Fruit fly (Drosophila melanogaster) whole organism, embryonic: Measurements from ENCODE around the gene CG17652.

ENCODE experiments used
- CG10274 ChIP-seq: fragments of 200-800 bp; sonication (Bioruptor generic); optimal IDR thresholded peaks from 3 replicates; lab custom pipeline; 2017; ENCODE audit warnings: missing biosample characterization, mild to moderate bottlenecking, missing genetic modification characterization
- CG10543 ChIP-seq: fragments of 200-800 bp; sonication (Bioruptor generic); optimal IDR thresholded peaks from 3 replicates; lab custom pipeline; 2017; ENCODE audit warnings: missing biosample characterization, mild to moderate bottlenecking, missing genetic modification characterization, moderate library complexity
- CG10959 ChIP-seq: fragments of 200-800 bp; sonication (Bioruptor generic); IDR thresholded peaks from 2 replicates; pipeline ENCODE4 v1.3.6; 2022; ENCODE audit warnings: missing biosample characterization, missing genetic modification characterization
- CG13894 ChIP-seq: fragments of 200-800 bp; sonication (Bioruptor generic); optimal IDR thresholded peaks from 3 replicates; lab custom pipeline; 2018; ENCODE audit warnings: missing biosample characterization, mild to moderate bottlenecking, missing genetic modification characterization, moderate library complexity
- CG14860 ChIP-seq: fragments of 200-800 bp; sonication (Bioruptor generic); IDR thresholded peaks from 3 replicates; pipeline ENCODE4 v1.3.6; 2022; ENCODE audit warnings: missing biosample characterization, missing genetic modification characterization; ENCODE audit not compliant: partially characterized antibody
- CG15011 ChIP-seq: fragments of 200-800 bp; sonication (Bioruptor generic); optimal IDR thresholded peaks from 3 replicates; lab custom pipeline; 2018; ENCODE audit warnings: missing biosample characterization, mild to moderate bottlenecking, missing genetic modification characterization
- CG1602 ChIP-seq: fragments of 200-800 bp; sonication (Bioruptor generic); optimal IDR thresholded peaks from 3 replicates; lab custom pipeline; 2016; ENCODE audit warnings: missing biosample characterization, missing genetic modification characterization
- CG16813 ChIP-seq: fragments of 200-800 bp; sonication (Bioruptor generic); IDR thresholded peaks from 3 replicates; pipeline ENCODE4 v1.3.6; 2022; ENCODE audit warnings: missing biosample characterization, missing genetic modification characterization; ENCODE audit not compliant: partially characterized antibody
- CG16863 ChIP-seq: fragments of 200-800 bp; sonication (Bioruptor generic); optimal IDR thresholded peaks from 3 replicates; lab custom pipeline; 2016; ENCODE audit warnings: missing biosample characterization, missing genetic modification characterization
- CG17328 ChIP-seq: fragments of 200-800 bp; sonication (Bioruptor generic); IDR thresholded peaks from 2 replicates; pipeline ENCODE4 v1.3.6; 2022; ENCODE audit warnings: missing biosample characterization, missing genetic modification characterization
- CG17385 ChIP-seq: fragments of 200-800 bp; sonication (Bioruptor generic); optimal IDR thresholded peaks from 3 replicates; lab custom pipeline; 2018; ENCODE audit warnings: missing biosample characterization, mild to moderate bottlenecking, missing genetic modification characterization
- CG17912 ChIP-seq: fragments of 200-800 bp; sonication (Bioruptor generic); optimal IDR thresholded peaks from 2 replicates; lab custom pipeline; 2018; ENCODE audit warnings: missing biosample characterization, mild to moderate bottlenecking, missing genetic modification characterization
- CG1792 ChIP-seq: fragments of 200-800 bp; sonication (Bioruptor generic); optimal IDR thresholded peaks from 2 replicates; lab custom pipeline; 2016; ENCODE audit warnings: missing biosample characterization, missing genetic modification characterization
- CG18011 ChIP-seq: fragments of 200-800 bp; sonication (Bioruptor generic); optimal IDR thresholded peaks from 2 replicates; lab custom pipeline; 2017; ENCODE audit warnings: missing biosample characterization, missing genetic modification characterization, mild to moderate bottlenecking, moderate library complexity, missing genotype
- CG1832 ChIP-seq: fragments of 200-800 bp; sonication (Bioruptor generic); optimal IDR thresholded peaks from 2 replicates; lab custom pipeline; 2017; ENCODE audit warnings: missing biosample characterization, mild to moderate bottlenecking, missing genetic modification characterization, inconsistent platforms
- CG18764 ChIP-seq: fragments of 200-800 bp; sonication (Bioruptor generic); optimal IDR thresholded peaks from 3 replicates; lab custom pipeline; 2016; ENCODE audit warnings: missing biosample characterization, missing genetic modification characterization
- CG2202 ChIP-seq: fragments of 200-800 bp; sonication (Bioruptor generic); optimal IDR thresholded peaks from 2 replicates; lab custom pipeline; 2018; ENCODE audit warnings: missing biosample characterization, mild to moderate bottlenecking, missing genetic modification characterization
- CG2889 ChIP-seq: fragments of 200-800 bp; sonication (Bioruptor generic); IDR thresholded peaks from 3 replicates; pipeline ENCODE4 v1.3.6; 2022; ENCODE audit warnings: missing biosample characterization, missing genetic modification characterization
- CG30431 ChIP-seq: fragments of 200-800 bp; sonication (Bioruptor generic); optimal IDR thresholded peaks from 2 replicates; lab custom pipeline; 2017; ENCODE audit warnings: missing biosample characterization, missing genetic modification characterization
- CG31388 ChIP-seq: fragments of 200-800 bp; sonication (Bioruptor generic); optimal IDR thresholded peaks from 2 replicates; lab custom pipeline; 2016; ENCODE audit warnings: missing biosample characterization, missing genetic modification characterization
- CG33213 ChIP-seq: fragments of 200-800 bp; sonication (Bioruptor generic); optimal IDR thresholded peaks from 3 replicates; lab custom pipeline; 2016; ENCODE audit warnings: missing biosample characterization, missing genetic modification characterization
- CG34376 ChIP-seq: fragments of 200-800 bp; sonication (Bioruptor generic); optimal IDR thresholded peaks from 2 replicates; lab custom pipeline; 2018; ENCODE audit warnings: missing biosample characterization, mild to moderate bottlenecking, missing genetic modification characterization
- CG4617 ChIP-seq: fragments of 200-800 bp; sonication (Bioruptor generic); optimal IDR thresholded peaks from 3 replicates; lab custom pipeline; 2016; ENCODE audit warnings: missing biosample characterization, missing genetic modification characterization, borderline replicate concordance
- CG4707 ChIP-seq: fragments of 200-800 bp; sonication (Bioruptor generic); optimal IDR thresholded peaks from 2 replicates; lab custom pipeline; 2018; ENCODE audit warnings: missing biosample characterization, mild to moderate bottlenecking, missing genetic modification characterization, moderate library complexity
- CG6254 ChIP-seq: fragments of 200-800 bp; sonication (Bioruptor generic); optimal IDR thresholded peaks from 3 replicates; lab custom pipeline; 2017; ENCODE audit warnings: mild to moderate bottlenecking, missing biosample characterization, missing genetic modification reagents, missing genetic modification characterization
- CG9817 ChIP-seq: fragments of 200-800 bp; sonication (Bioruptor generic); optimal IDR thresholded peaks from 2 replicates; lab custom pipeline; 2018; ENCODE audit warnings: missing biosample characterization, mild to moderate bottlenecking, missing genetic modification characterization, moderate library complexity
- CoRest ChIP-seq: fragments of 200-800 bp; sonication (Bioruptor generic); optimal IDR thresholded peaks from 3 replicates; lab custom pipeline; 2018; ENCODE audit warnings: missing biosample characterization, mild to moderate bottlenecking, missing genetic modification characterization, moderate library complexity
- D19B ChIP-seq: fragments of 200-800 bp; sonication (Bioruptor generic); optimal IDR thresholded peaks from 2 replicates; lab custom pipeline; 2017; ENCODE audit warnings: missing biosample characterization, mild to moderate bottlenecking, missing genetic modification characterization
- Dbx ChIP-seq: fragments of 200-800 bp; sonication (Bioruptor generic); IDR thresholded peaks from 3 replicates; pipeline ENCODE4 v1.3.6; 2022; ENCODE audit warnings: missing biosample characterization, missing genetic modification characterization
- Dfd ChIP-seq, 2 experiments: fragments of >200 bp; optimal IDR thresholded peaks; 2 replicates each; lab custom pipeline; 2017; ENCODE audit warnings: missing biosample characterization in 2 of 2, missing genetic modification characterization in 2 of 2
- Dip2 ChIP-seq: fragments of 200-800 bp; sonication (Bioruptor generic); IDR thresholded peaks from 2 replicates; pipeline ENCODE4 v1.3.6; 2022; ENCODE audit warnings: missing biosample characterization, missing genetic modification characterization
- Gug ChIP-seq: fragments of 200-800 bp; sonication (Bioruptor generic); IDR thresholded peaks from 4 replicates; pipeline ENCODE4 v1.3.6; 2022; ENCODE audit warnings: missing biosample characterization, missing genetic modification characterization
- H15 ChIP-seq: fragments of 200-800 bp; sonication (Bioruptor generic); IDR thresholded peaks from 3 replicates; pipeline ENCODE4 v1.3.6; 2022; ENCODE audit warnings: missing biosample characterization, missing genetic modification characterization
- Lhr ChIP-seq: fragments of 200-800 bp; sonication (Bioruptor generic); optimal IDR thresholded peaks from 3 replicates; lab custom pipeline; 2017; ENCODE audit warnings: mild to moderate bottlenecking, missing biosample characterization, missing genetic modification reagents, missing genetic modification characterization
- Opbp ChIP-seq: fragments of 200-800 bp; sonication (Bioruptor generic); IDR thresholded peaks from 3 replicates; pipeline ENCODE4 v1.3.6; 2022; ENCODE audit warnings: missing biosample characterization, missing genetic modification characterization; ENCODE audit not compliant: partially characterized antibody
- Scr ChIP-seq: fragments of 200-800 bp; sonication (Bioruptor generic); IDR thresholded peaks from 2 replicates; pipeline ENCODE4 v1.3.6; 2022; ENCODE audit warnings: missing biosample characterization, missing genetic modification characterization; ENCODE audit not compliant: partially characterized antibody
- Sin3A ChIP-seq: fragments of >200 bp; optimal IDR thresholded peaks from 2 replicates; lab custom pipeline; 2018
- bigmax ChIP-seq: fragments of 200-800 bp; sonication (Bioruptor generic); optimal IDR thresholded peaks from 2 replicates; lab custom pipeline; 2018; ENCODE audit warnings: missing biosample characterization, mild to moderate bottlenecking, missing genetic modification characterization
- cad ChIP-seq: fragments of >200 bp; optimal IDR thresholded peaks from 2 replicates; lab custom pipeline; 2017; ENCODE audit warnings: missing biosample characterization, missing genetic modification characterization
- chm ChIP-seq: fragments of 200-800 bp; sonication (Bioruptor generic); IDR thresholded peaks from 2 replicates; pipeline ENCODE4 v1.3.6; 2022; ENCODE audit warnings: missing biosample characterization, missing genetic modification characterization
- dimm ChIP-seq: fragments of 200-800 bp; sonication (Bioruptor generic); IDR thresholded peaks from 2 replicates; pipeline ENCODE4 v1.3.6; 2022; ENCODE audit warnings: missing biosample characterization, missing genetic modification characterization
- dysf ChIP-seq: fragments of 200-800 bp; sonication (Bioruptor generic); IDR thresholded peaks from 3 replicates; pipeline ENCODE4 v1.3.6; 2022; ENCODE audit warnings: missing biosample characterization, missing genetic modification characterization
- insv ChIP-seq, 2 experiments: fragments of 200-800 bp; sonication (Bioruptor generic); optimal IDR thresholded peaks; 3 replicates each; lab custom pipeline; 2016 to 2018; ENCODE audit warnings: missing biosample characterization in 2 of 2, missing genetic modification characterization in 2 of 2
- jumu ChIP-seq: fragments of 200-800 bp; sonication (Bioruptor generic); optimal IDR thresholded peaks from 3 replicates; lab custom pipeline; 2016; ENCODE audit warnings: missing biosample characterization, missing genetic modification characterization
- nmo ChIP-seq: fragments of 200-800 bp; sonication (Bioruptor generic); optimal IDR thresholded peaks from 2 replicates; lab custom pipeline; 2018; ENCODE audit warnings: missing biosample characterization, mild to moderate bottlenecking, missing genetic modification characterization, moderate library complexity
- ranshi ChIP-seq: fragments of 200-800 bp; sonication (Bioruptor generic); IDR thresholded peaks from 2 replicates; pipeline ENCODE4 v1.3.6; 2022; ENCODE audit warnings: missing biosample characterization, missing genetic modification characterization
- so ChIP-seq: fragments of 200-800 bp; sonication (Bioruptor generic); IDR thresholded peaks from 3 replicates; pipeline ENCODE4 v1.3.6; 2022; ENCODE audit warnings: missing biosample characterization, missing genetic modification characterization
- ssp ChIP-seq: fragments of 200-800 bp; sonication (Bioruptor generic); IDR thresholded peaks from 2 replicates; pipeline ENCODE4 v1.3.6; 2022; ENCODE audit warnings: missing biosample characterization, missing genetic modification characterization
- tup ChIP-seq: fragments of 200-800 bp; sonication (Bioruptor generic); optimal IDR thresholded peaks from 2 replicates; lab custom pipeline; 2016; ENCODE audit warnings: missing biosample characterization, mild to moderate bottlenecking, missing genetic modification characterization, moderate library complexity
- vfl ChIP-seq: fragments of 200-800 bp; sonication (Bioruptor generic); optimal IDR thresholded peaks from 2 replicates; lab custom pipeline; 2016; ENCODE audit warnings: missing biosample characterization, missing genetic modification characterization

CG17652 gene

dm6 chr2L:1729607-1730011 is 2.5 kb downstream of the CG17652 start, which contains the start of the genes Eno and CG31937 (continued):
- TF ChIP-seq dimm (GFP tag; lab: Robert Waterston, UW) (no peak), nmo (peak; percentile 12), Scr (no peak), Gug (peak; percentile 58; the same call in 3 of the 4 replicates), CG30431 (GFP tag; lab: Kevin White, UChicago) (no peak), CG34376 (GFP tag; lab: Kevin White, UChicago) (peak; percentile 54), CG13894 (tag; lab: Kevin White, UChicago) (peak; percentile 44), CG17385 (GFP tag; lab: Kevin White, UChicago) (peak; percentile 47), CG6254 (GFP tag; lab: Kevin White, UChicago) (no peak), insv (GFP tag; optimal IDR thresholded peaks at IDR 0.05; lab: Kevin White, UChicago) (no peak), bigmax (GFP tag; lab: Kevin White, UChicago) (no peak), dysf (GFP tag; lab: Robert Waterston, UW) (peak; percentile 72; the same call in 1 of the 3 replicates), CG16863 (no peak), CG18011 (GFP tag; lab: Kevin White, UChicago) (peak; percentile 31), CG16813 (no peak), cad (GFP tag; lab: Kevin White, UChicago) (no peak), Sin3A (lab: Kevin White, UChicago) (no peak), CG10543 (GFP tag; lab: Kevin White, UChicago) (peak; percentile 77), CG1832 (no peak), D19B (GFP tag; lab: Kevin White, UChicago) (no peak), H15 (GFP tag; lab: Robert Waterston, UW) (peak; percentile 46; the same call in 1 of the 3 replicates), CG10959 (GFP tag; lab: Robert Waterston, UW) (no peak), CG4707 (GFP tag; lab: Kevin White, UChicago) (no peak), CG4617 (GFP tag; lab: Kevin White, UChicago) (no peak), CG1602 (GFP tag; lab: Kevin White, UChicago) (peak; percentile 28), Dip2 (GFP tag; lab: Robert Waterston, UW) (no peak), CG18764 (peak; percentile 9), CG2202 (tag; lab: Kevin White, UChicago) (no peak), ssp (GFP tag; lab: Robert Waterston, UW) (0 out of 2 replicates have a peak, but pooled peaks have one; percentile 29), CG17328 (GFP tag; lab: Robert Waterston, UW) (peak; percentile 48), CG2889 (no peak), CG14860 (GFP tag; lab: Robert Waterston, UW) (no peak), CG10274 (GFP tag; lab: Kevin White, UChicago) (no peak), jumu (GFP tag; lab: Kevin White, UChicago) (peak; percentile 18), ranshi (GFP tag; lab: Robert Waterston, UW) (peak; percentile 55; the same call in 1 of the 2 replicates), CoRest (tag; lab: Kevin White, UChicago) (peak; percentile 38), CG31388 (GFP tag; lab: Kevin White, UChicago) (no peak), CG9817 (tag; lab: Kevin White, UChicago) (peak; percentile 53), vfl (GFP tag; lab: Kevin White, UChicago) (peak; percentile 27), tup (GFP tag; lab: Kevin White, UChicago) (no peak), Dfd (GFP tag; optimal IDR thresholded peaks at IDR 0.05; lab: Kevin White, UChicago) (no peak), chm (GFP tag; lab: Robert Waterston, UW) (0 out of 2 replicates have a peak, but pooled peaks have one; percentile 26), CG1792 (GFP tag; lab: Kevin White, UChicago) (no peak), so (GFP tag; lab: Robert Waterston, UW) (0 out of 3 replicates have a peak, but pooled peaks have one; percentile 29), Dbx (GFP tag; lab: Robert Waterston, UW) (peak; percentile 69; the same call in 2 of the 3 replicates), CG33213 (GFP tag; lab: Kevin White, UChicago) (no peak), Opbp (GFP tag; lab: Robert Waterston, UW) (no peak), Lhr (GFP tag; lab: Kevin White, UChicago) (no peak), CG15011 (GFP tag; lab: Kevin White, UChicago) (no peak), CG17912 (GFP tag; lab: Kevin White, UChicago) (no peak)
